Worm (Caenorhabditis elegans) whole organism, dauer: Measurements from ENCODE around the gene nhr-15.

Experiments used
- unc-62 ChIP-seq: sonication (generic microtip); optimal IDR thresholded peaks from 2 replicates; lab custom pipeline; 2017; ENCODE audit warnings: missing biosample characterization, missing genetic modification reagents, missing genetic modification characterization

Gene nhr-15

ce11 chrV:364650-365049 lies 52.1 kb downstream of the nhr-15 start, which contains the start of gene mltn-6:
mltn-6 (plus strand) TSS chrV:364950.
- no peak for TF ChIP-seq unc-62 (GFP tag; lab: Kevin White, UChicago)

- TF ChIP-seq unc-62 (GFP tag; lab: Kevin White, UChicago), result no peak
Observed at ce11 chrV:370033-370432, 57.5 kb downstream of the nhr-15 start, which contains the start of gene mltn-7. mltn-7 (plus strand) TSS chrV:370333.

ce11 chrV:373192-373591 lies 60.7 kb downstream of the nhr-15 start:
- no peak for TF ChIP-seq unc-62 (GFP tag; lab: Kevin White, UChicago)
